Fruit fly (Drosophila melanogaster) whole organism, embryonic: ENCODE data around the gene mthl14.

Source experiments
- ATbp ChIP-seq: fragments of 200-800 bp; sonication (Bioruptor generic); optimal IDR thresholded peaks from 2 replicates; lab custom pipeline; 2017; ENCODE audit warnings: missing biosample characterization, mild to moderate bottlenecking, missing genetic modification characterization, missing genetic modification reagents
- Atf3 ChIP-seq: fragments of 200-800 bp; sonication (Bioruptor generic); optimal IDR thresholded peaks from 3 replicates; lab custom pipeline; 2016; ENCODE audit warnings: missing biosample characterization, missing genetic modification characterization
- CG12299 ChIP-seq: fragments of 200-800 bp; sonication (Bioruptor generic); optimal IDR thresholded peaks from 2 replicates; lab custom pipeline; 2018; ENCODE audit warnings: missing biosample characterization, mild to moderate bottlenecking, missing genetic modification characterization
- CG12391 ChIP-seq: fragments of 200-800 bp; sonication (Bioruptor generic); optimal IDR thresholded peaks from 3 replicates; lab custom pipeline; 2018; ENCODE audit warnings: missing biosample characterization, mild to moderate bottlenecking, missing genetic modification characterization, moderate library complexity
- CG12744 ChIP-seq: fragments of 200-800 bp; sonication (Bioruptor generic); optimal IDR thresholded peaks from 2 replicates; lab custom pipeline; 2016; ENCODE audit warnings: missing biosample characterization, missing genetic modification characterization
- CG15514 ChIP-seq: fragments of 200-800 bp; sonication (Bioruptor generic); optimal IDR thresholded peaks from 3 replicates; lab custom pipeline; 2017; ENCODE audit warnings: missing biosample characterization, missing genetic modification characterization, mild to moderate bottlenecking, moderate library complexity, missing genetic modification reagents
- CG18011 ChIP-seq: fragments of 200-800 bp; sonication (Bioruptor generic); optimal IDR thresholded peaks from 2 replicates; lab custom pipeline; 2017; ENCODE audit warnings: missing biosample characterization, missing genetic modification characterization, mild to moderate bottlenecking, moderate library complexity, missing genotype
- CG1832 ChIP-seq: fragments of 200-800 bp; sonication (Bioruptor generic); optimal IDR thresholded peaks from 2 replicates; lab custom pipeline; 2017; ENCODE audit warnings: missing biosample characterization, mild to moderate bottlenecking, missing genetic modification characterization, inconsistent platforms
- CG18764 ChIP-seq: fragments of 200-800 bp; sonication (Bioruptor generic); optimal IDR thresholded peaks from 3 replicates; lab custom pipeline; 2016; ENCODE audit warnings: missing biosample characterization, missing genetic modification characterization
- CG30403 ChIP-seq: fragments of 200-800 bp; sonication (Bioruptor generic); optimal IDR thresholded peaks from 3 replicates; lab custom pipeline; 2016; ENCODE audit warnings: missing biosample characterization, missing genetic modification characterization
- CG3407 ChIP-seq: fragments of 200-800 bp; sonication (Bioruptor generic); optimal IDR thresholded peaks from 2 replicates; lab custom pipeline; 2018; ENCODE audit warnings: missing biosample characterization, mild to moderate bottlenecking, missing genetic modification characterization
- CG34224 ChIP-seq: fragments of 200-800 bp; sonication (Bioruptor generic); IDR thresholded peaks from 3 replicates; pipeline ENCODE4 v1.3.6; 2022; ENCODE audit warnings: missing biosample characterization, missing genetic modification characterization; ENCODE audit not compliant: partially characterized antibody
- CG4360 ChIP-seq: fragments of 200-800 bp; sonication (Bioruptor generic); IDR thresholded peaks from 2 replicates; pipeline ENCODE4 v1.3.6; 2022; ENCODE audit warnings: missing biosample characterization, missing genetic modification characterization
- CG4424 ChIP-seq: fragments of 200-800 bp; sonication (Bioruptor generic); optimal IDR thresholded peaks from 3 replicates; lab custom pipeline; 2016; ENCODE audit warnings: missing biosample characterization, missing genetic modification characterization
- CG4820 ChIP-seq: fragments of 200-800 bp; sonication (Bioruptor generic); optimal IDR thresholded peaks from 3 replicates; lab custom pipeline; 2016; ENCODE audit warnings: missing biosample characterization, missing genetic modification characterization
- CG6791 ChIP-seq: fragments of 200-800 bp; sonication (Bioruptor generic); IDR thresholded peaks from 3 replicates; pipeline ENCODE4 v1.3.6; 2022; ENCODE audit warnings: missing biosample characterization, missing genetic modification characterization; ENCODE audit not compliant: partially characterized antibody
- CG8478 ChIP-seq: fragments of >200 bp; optimal IDR thresholded peaks from 2 replicates; lab custom pipeline; 2018
- CG8765 ChIP-seq: fragments of 200-800 bp; sonication (Bioruptor generic); IDR thresholded peaks from 2 replicates; pipeline ENCODE4 v1.3.6; 2022; ENCODE audit warnings: missing biosample characterization, missing genetic modification characterization
- CG8924 ChIP-seq: fragments of 200-800 bp; optimal IDR thresholded peaks from 3 replicates; lab custom pipeline; 2019; ENCODE audit warnings: missing biosample characterization, mild to moderate bottlenecking, missing genetic modification characterization, moderate library complexity
- Dad ChIP-seq: fragments of 200-800 bp; sonication (Bioruptor generic); optimal IDR thresholded peaks from 3 replicates; lab custom pipeline; 2016; ENCODE audit warnings: missing biosample characterization, missing genetic modification characterization
- Eip74EF ChIP-seq, 2 experiments: fragments of 200-800 bp in 1 of 2; fragments of >200 bp in 1 of 2; sonication (Bioruptor generic) in 1 of 2; optimal IDR thresholded peaks; 2 replicates each; lab custom pipeline; 2017 to 2019; ENCODE audit warnings: missing biosample characterization in 2 of 2, missing genetic modification characterization in 2 of 2, mild to moderate bottlenecking in 1 of 2, moderate library complexity in 1 of 2
- Gsc ChIP-seq: fragments of 200-800 bp; sonication (Bioruptor generic); IDR thresholded peaks from 2 replicates; pipeline ENCODE4 v1.3.6; 2022; ENCODE audit warnings: missing biosample characterization, missing genetic modification characterization
- H15 ChIP-seq: fragments of 200-800 bp; sonication (Bioruptor generic); IDR thresholded peaks from 3 replicates; pipeline ENCODE4 v1.3.6; 2022; ENCODE audit warnings: missing biosample characterization, missing genetic modification characterization
- Hr51 ChIP-seq, 2 experiments: fragments of 200-800 bp; sonication (Bioruptor generic); optimal IDR thresholded peaks; 2 replicates in 1 of 2; 3 replicates in 1 of 2; lab custom pipeline; 2016 to 2018; ENCODE audit warnings: missing biosample characterization in 2 of 2, missing genetic modification characterization in 2 of 2, mild to moderate bottlenecking in 1 of 2, moderate library complexity in 1 of 2
- Hsf ChIP-seq: fragments of 200-800 bp; sonication (Bioruptor generic); optimal IDR thresholded peaks from 3 replicates; lab custom pipeline; 2016; ENCODE audit warnings: missing biosample characterization, missing genetic modification characterization
- MESR4 ChIP-seq: fragments of 200-800 bp; sonication (Bioruptor generic); optimal IDR thresholded peaks from 2 replicates; lab custom pipeline; 2018; ENCODE audit warnings: missing biosample characterization, mild to moderate bottlenecking, missing genetic modification characterization, moderate library complexity
- Max ChIP-seq: fragments of 200-800 bp; sonication (Bioruptor generic); optimal IDR thresholded peaks from 2 replicates; lab custom pipeline; 2016; ENCODE audit warnings: missing biosample characterization, mild to moderate bottlenecking, missing genetic modification characterization
- NC2β ChIP-seq: fragments of 200-800 bp; sonication (Bioruptor generic); optimal IDR thresholded peaks from 2 replicates; lab custom pipeline; 2016; ENCODE audit warnings: missing biosample characterization, missing genetic modification characterization
- Six4 ChIP-seq: fragments of 200-800 bp; sonication (Bioruptor generic); optimal IDR thresholded peaks from 2 replicates; lab custom pipeline; 2016; ENCODE audit warnings: missing biosample characterization, missing genetic modification characterization
- Trl ChIP-seq, 3 experiments: fragments of >200 bp in 2 of 3; fragments of 200-800 bp in 1 of 3; sonication (Bioruptor generic) in 1 of 3; optimal IDR thresholded peaks; 2 replicates in 1 of 3; 3 replicates in 2 of 3; lab custom pipeline; 2016 to 2017; ENCODE audit warnings: missing biosample characterization in 1 of 3, missing genetic modification characterization in 1 of 3
- amos ChIP-seq: fragments of 200-800 bp; sonication (Bioruptor generic); IDR thresholded peaks from 2 replicates; pipeline ENCODE4 v1.3.6; 2022; ENCODE audit warnings: missing biosample characterization, missing genetic modification characterization; ENCODE audit not compliant: partially characterized antibody
- br ChIP-seq: fragments of >200 bp; optimal IDR thresholded peaks from 2 replicates; lab custom pipeline; 2017
- cas ChIP-seq: fragments of 200-800 bp; sonication (Bioruptor generic); IDR thresholded peaks from 2 replicates; pipeline ENCODE4 v1.3.6; 2022; ENCODE audit warnings: missing biosample characterization, missing genetic modification characterization
- chm ChIP-seq: fragments of 200-800 bp; sonication (Bioruptor generic); IDR thresholded peaks from 2 replicates; pipeline ENCODE4 v1.3.6; 2022; ENCODE audit warnings: missing biosample characterization, missing genetic modification characterization
- ci ChIP-seq: fragments of 200-800 bp; sonication (Bioruptor generic); IDR thresholded peaks from 3 replicates; pipeline ENCODE4 v1.3.6; 2022; ENCODE audit warnings: missing biosample characterization, missing genetic modification characterization
- crol ChIP-seq: fragments of 200-800 bp; sonication (Bioruptor generic); IDR thresholded peaks from 2 replicates; pipeline ENCODE4 v1.3.6; 2022; ENCODE audit warnings: missing biosample characterization, missing genetic modification characterization
- disco-r ChIP-seq: fragments of 200-800 bp; sonication (Bioruptor generic); optimal IDR thresholded peaks from 2 replicates; lab custom pipeline; 2016; ENCODE audit warnings: missing biosample characterization, missing genetic modification characterization
- fru ChIP-seq: fragments of >200 bp; optimal IDR thresholded peaks from 2 replicates; lab custom pipeline; 2017
- jumu ChIP-seq: fragments of 200-800 bp; sonication (Bioruptor generic); optimal IDR thresholded peaks from 3 replicates; lab custom pipeline; 2016; ENCODE audit warnings: missing biosample characterization, missing genetic modification characterization
- kay ChIP-seq: fragments of 200-800 bp; sonication (Bioruptor generic); optimal IDR thresholded peaks from 2 replicates; lab custom pipeline; 2016; ENCODE audit warnings: missing biosample characterization, missing genetic modification characterization
- nmo ChIP-seq: fragments of 200-800 bp; sonication (Bioruptor generic); optimal IDR thresholded peaks from 2 replicates; lab custom pipeline; 2018; ENCODE audit warnings: missing biosample characterization, mild to moderate bottlenecking, missing genetic modification characterization, moderate library complexity
- pum ChIP-seq: fragments of 200-800 bp; sonication (Bioruptor generic); optimal IDR thresholded peaks from 2 replicates; lab custom pipeline; 2016; ENCODE audit warnings: missing biosample characterization, missing genetic modification characterization
- scrt ChIP-seq: fragments of 200-800 bp; sonication (Bioruptor generic); optimal IDR thresholded peaks from 2 replicates; lab custom pipeline; 2018; ENCODE audit warnings: missing biosample characterization, mild to moderate bottlenecking, missing genetic modification characterization, moderate library complexity
- sisA ChIP-seq: fragments of 200-800 bp; sonication (Bioruptor generic); IDR thresholded peaks from 2 replicates; pipeline ENCODE4 v1.3.6; 2022; ENCODE audit warnings: missing biosample characterization, missing genetic modification characterization
- tgo ChIP-seq: fragments of 200-800 bp; sonication (Bioruptor generic); IDR thresholded peaks from 3 replicates; pipeline ENCODE4 v1.3.6; 2022; ENCODE audit warnings: missing biosample characterization, missing genetic modification characterization
- tx ChIP-seq: fragments of 200-800 bp; sonication (Bioruptor generic); optimal IDR thresholded peaks from 2 replicates; lab custom pipeline; 2016; ENCODE audit warnings: missing biosample characterization, missing genetic modification characterization
- vnd ChIP-seq: fragments of 200-800 bp; sonication (Bioruptor generic); IDR thresholded peaks from 3 replicates; pipeline ENCODE4 v1.3.6; 2022; ENCODE audit warnings: missing biosample characterization, missing genetic modification characterization; ENCODE audit not compliant: partially characterized antibody
- zen ChIP-seq: fragments of 200-800 bp; sonication (Bioruptor generic); optimal IDR thresholded peaks from 3 replicates; lab custom pipeline; 2018; ENCODE audit warnings: missing biosample characterization, mild to moderate bottlenecking, missing genetic modification characterization, moderate library complexity
- zfh1 ChIP-seq: fragments of 200-800 bp; sonication (Bioruptor generic); IDR thresholded peaks from 3 replicates; pipeline ENCODE4 v1.3.6; 2022; ENCODE audit warnings: missing biosample characterization, missing genetic modification characterization

mthl14 gene

DNA sequence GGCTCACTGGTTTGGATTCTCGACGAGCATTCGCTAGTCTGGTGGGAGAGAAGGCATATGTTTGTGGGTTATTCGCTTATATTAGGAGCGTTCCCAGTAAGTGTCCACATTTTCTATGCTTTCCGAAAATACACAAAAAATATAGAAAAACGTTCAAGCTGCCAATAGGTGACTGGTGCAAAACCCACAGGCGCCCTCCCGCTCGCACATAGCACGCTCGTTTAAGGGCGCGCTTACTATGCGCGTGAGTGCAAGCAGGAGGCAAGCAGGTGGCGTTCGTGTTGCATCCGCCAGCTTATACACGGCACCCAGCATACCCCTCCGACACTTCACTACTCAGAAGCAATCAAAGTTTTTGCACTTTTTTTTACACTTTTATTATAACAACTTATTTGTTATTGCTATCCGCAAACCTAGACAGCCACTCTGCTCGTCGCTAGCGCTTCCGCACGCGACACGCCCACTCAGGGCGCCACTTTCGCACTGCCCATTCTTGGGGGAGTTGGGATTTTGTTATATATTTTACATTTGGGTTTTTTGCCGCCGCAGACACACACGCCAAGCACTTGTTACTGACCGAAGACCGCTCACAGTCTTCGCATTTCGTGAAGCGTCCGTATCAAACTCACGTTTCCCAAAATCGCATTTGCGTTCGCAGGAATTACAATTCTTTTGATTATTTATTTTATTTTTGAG, 48.1 kb upstream of the mthl14 start (continued):
- TF ChIP-seq CG8924 (tag; lab: Kevin White, UChicago) (no peak), chm (peak; percentile 68; the same call in 1 of the 2 replicates), disco-r (GFP tag; lab: Kevin White, UChicago) (no peak), CG4424 (GFP tag; lab: Kevin White, UChicago) (no peak), CG18011 (peak; percentile 100), CG8478 (lab: Kevin White, UChicago) (peak; percentile 91), CG12744 (no peak), amos (GFP tag; lab: Robert Waterston, UW) (peak; percentile 64), NC2β (GFP tag; lab: Kevin White, UChicago) (no peak), tx (peak; percentile 5), crol (GFP tag; lab: Robert Waterston, UW) (peak; percentile 96), Six4 (no peak), Hr51 (GFP tag; optimal IDR thresholded peaks at IDR 0.05; lab: Kevin White, UChicago) (no peak), zen (no peak), CG4360 (no peak), ci (GFP tag; lab: Robert Waterston, UW) (peak; percentile 52; the same call in 1 of the 3 replicates), Max (GFP tag; lab: Kevin White, UChicago) (peak; percentile 16), br (no peak), Atf3 (GFP tag; lab: Kevin White, UChicago) (peak; percentile 23), CG4820 (GFP tag; lab: Kevin White, UChicago) (peak; percentile 7), Hsf (GFP tag; lab: Kevin White, UChicago) (peak; percentile 11), Gsc (GFP tag; lab: Robert Waterston, UW) (no peak), sisA (GFP tag; lab: Robert Waterston, UW) (0 out of 2 replicates have a peak, but pooled peaks have one; percentile 14), Dad (peak; percentile 42), CG6791 (GFP tag; lab: Robert Waterston, UW) (peak; percentile 4; the same call in 2 of the 3 replicates), vnd (GFP tag; lab: Robert Waterston, UW) (peak; percentile 39; the same call in 1 of the 3 replicates), CG15514 (GFP tag; lab: Kevin White, UChicago) (peak; percentile 25), cas (GFP tag; lab: Robert Waterston, UW) (0 out of 2 replicates have a peak, but pooled peaks have one; percentile 5), kay (GFP tag; lab: Kevin White, UChicago) (no peak), CG3407 (no peak), CG1832 (peak; percentile 99), tgo (peak; percentile 52; the same call in 2 of the 3 replicates), Trl (optimal IDR thresholded peaks at IDR 0.05; lab: Kevin White, UChicago) (no peak), Trl (GFP tag; optimal IDR thresholded peaks at IDR 0.05; lab: Kevin White, UChicago) (peak; percentile 36), CG12299 (tag; lab: Kevin White, UChicago) (peak; percentile 13), MESR4 (GFP tag; lab: Kevin White, UChicago) (peak; percentile 74), CG18764 (GFP tag; lab: Kevin White, UChicago) (no peak), H15 (GFP tag; lab: Robert Waterston, UW) (no peak), CG12391 (tag; lab: Kevin White, UChicago) (no peak), CG34224 (GFP tag; lab: Robert Waterston, UW) (peak; percentile 33; the same call in 2 of the 3 replicates), CG30403 (GFP tag; lab: Kevin White, UChicago) (no peak), ATbp (peak; percentile 24), nmo (GFP tag; lab: Kevin White, UChicago) (peak; percentile 61), pum (GFP tag; lab: Kevin White, UChicago) (peak; percentile 32), CG8765 (GFP tag; lab: Robert Waterston, UW) (0 out of 2 replicates have a peak, but pooled peaks have one; percentile 18), Eip74EF (GFP tag; optimal IDR thresholded peaks at IDR 0.05; lab: Kevin White, UChicago) (no peak), scrt (GFP tag; lab: Kevin White, UChicago) (no peak), fru (lab: Kevin White, UChicago) (no peak), jumu (GFP tag; lab: Kevin White, UChicago) (peak; percentile 48), zfh1 (0 out of 3 replicates have a peak, but pooled peaks have one; percentile 13)
